Worm (Caenorhabditis elegans): ENCODE results near the gene C09H10.4.

ce11 chrII:11103657-11104056 lies 3.7 kb downstream of the C09H10.4 start, which contains the start of gene C09H10.5:
- no peak for TF ChIP-seq hrde-1 (tag; optimal IDR thresholded peaks at IDR 0.05; ENCODE audit: borderline replicate concordance)
- TF ChIP-seq xnd-1 (tag; optimal IDR thresholded peaks at IDR 0.05), result no peak
- no peak for TF ChIP-seq efl-1 (GFP tag; optimal IDR thresholded peaks at IDR 0.05)
- no peak for TF ChIP-seq unc-62 (GFP tag; optimal IDR thresholded peaks at IDR 0.05)
- no peak for TF ChIP-seq Y53G8AR.9 (GFP tag; conservative IDR thresholded peaks at IDR 0.05)
- TF ChIP-seq lir-1 (GFP tag; conservative IDR thresholded peaks at IDR 0.05), result no peak
- no peak for TF ChIP-seq B0336.3 (GFP tag; IDR thresholded peaks at IDR 0.05)
